Fruit fly (Drosophila melanogaster) whole organism, embryonic: ENCODE data around the gene CG33489.
A peak's percentile ranks its signal among the peaks of the same experiment; 100 is the strongest.

Experiments used
- BEAF-32 ChIP-seq: fragments of 200-800 bp; sonication (Bioruptor generic); optimal IDR thresholded peaks from 3 replicates; lab custom pipeline; 2017; ENCODE audit warnings: missing biosample characterization, missing genetic modification characterization, mild to moderate bottlenecking, moderate library complexity, missing genetic modification reagents
- Bdp1 ChIP-seq: fragments of 200-800 bp; sonication (Bioruptor generic); optimal IDR thresholded peaks from 3 replicates; lab custom pipeline; 2016; ENCODE audit warnings: missing biosample characterization, missing genetic modification characterization
- Bteb2 ChIP-seq: fragments of 200-800 bp; sonication (Bioruptor generic); optimal IDR thresholded peaks from 2 replicates; lab custom pipeline; 2016; ENCODE audit warnings: missing biosample characterization, missing genetic modification characterization
- CG11398 ChIP-seq: fragments of 200-800 bp; sonication (Bioruptor generic); optimal IDR thresholded peaks from 2 replicates; lab custom pipeline; 2016; ENCODE audit warnings: missing biosample characterization, missing genetic modification characterization
- CG12071 ChIP-seq: fragments of 200-800 bp; sonication (Bioruptor generic); optimal IDR thresholded peaks from 3 replicates; lab custom pipeline; 2018; ENCODE audit warnings: missing biosample characterization, mild to moderate bottlenecking, missing genetic modification characterization
- CG16863 ChIP-seq: fragments of 200-800 bp; sonication (Bioruptor generic); optimal IDR thresholded peaks from 3 replicates; lab custom pipeline; 2016; ENCODE audit warnings: missing biosample characterization, missing genetic modification characterization
- CG17385 ChIP-seq: fragments of 200-800 bp; sonication (Bioruptor generic); optimal IDR thresholded peaks from 3 replicates; lab custom pipeline; 2018; ENCODE audit warnings: missing biosample characterization, mild to moderate bottlenecking, missing genetic modification characterization
- CG17568 ChIP-seq: fragments of 200-800 bp; sonication (Bioruptor generic); optimal IDR thresholded peaks from 2 replicates; lab custom pipeline; 2018; ENCODE audit warnings: missing biosample characterization, mild to moderate bottlenecking, missing genetic modification characterization, moderate library complexity
- CG17912 ChIP-seq: fragments of 200-800 bp; sonication (Bioruptor generic); optimal IDR thresholded peaks from 2 replicates; lab custom pipeline; 2018; ENCODE audit warnings: missing biosample characterization, mild to moderate bottlenecking, missing genetic modification characterization
- CG18011 ChIP-seq: fragments of 200-800 bp; sonication (Bioruptor generic); optimal IDR thresholded peaks from 2 replicates; lab custom pipeline; 2017; ENCODE audit warnings: missing biosample characterization, missing genetic modification characterization, mild to moderate bottlenecking, moderate library complexity, missing genotype
- CG2678 ChIP-seq: fragments of 200-800 bp; sonication (Bioruptor generic); optimal IDR thresholded peaks from 3 replicates; lab custom pipeline; 2019; ENCODE audit warnings: missing biosample characterization, mild to moderate bottlenecking, missing genetic modification characterization, moderate library complexity
- CG2889 ChIP-seq: fragments of 200-800 bp; sonication (Bioruptor generic); IDR thresholded peaks from 3 replicates; pipeline ENCODE4 v1.3.6; 2022; ENCODE audit warnings: missing biosample characterization, missing genetic modification characterization
- CG34224 ChIP-seq: fragments of 200-800 bp; sonication (Bioruptor generic); IDR thresholded peaks from 3 replicates; pipeline ENCODE4 v1.3.6; 2022; ENCODE audit warnings: missing biosample characterization, missing genetic modification characterization; ENCODE audit not compliant: partially characterized antibody
- CG4328 ChIP-seq: fragments of 200-800 bp; sonication (Bioruptor generic); optimal IDR thresholded peaks from 3 replicates; lab custom pipeline; 2017; ENCODE audit warnings: missing biosample characterization, missing genetic modification reagents, missing genetic modification characterization
- CG5953 ChIP-seq: fragments of 200-800 bp; sonication (Bioruptor generic); IDR thresholded peaks from 2 replicates; pipeline ENCODE4 v1.3.6; 2022; ENCODE audit warnings: missing biosample characterization, missing genetic modification characterization
- CG6254 ChIP-seq: fragments of 200-800 bp; sonication (Bioruptor generic); optimal IDR thresholded peaks from 3 replicates; lab custom pipeline; 2017; ENCODE audit warnings: mild to moderate bottlenecking, missing biosample characterization, missing genetic modification reagents, missing genetic modification characterization
- CG6813 ChIP-seq: fragments of 200-800 bp; sonication (Bioruptor generic); optimal IDR thresholded peaks from 2 replicates; lab custom pipeline; 2017; ENCODE audit warnings: missing biosample characterization, missing genetic modification characterization, mild to moderate bottlenecking, moderate library complexity, missing genetic modification reagents
- CG7271 ChIP-seq: fragments of 200-800 bp; sonication (Bioruptor generic); optimal IDR thresholded peaks from 2 replicates; lab custom pipeline; 2018; ENCODE audit warnings: missing biosample characterization, mild to moderate bottlenecking, missing genetic modification characterization, moderate library complexity
- CG8944 ChIP-seq: fragments of 200-800 bp; sonication (Bioruptor generic); optimal IDR thresholded peaks from 3 replicates; lab custom pipeline; 2016; ENCODE audit warnings: missing biosample characterization, missing genetic modification characterization
- CG9215 ChIP-seq: fragments of 200-800 bp; sonication (Bioruptor generic); IDR thresholded peaks from 2 replicates; pipeline ENCODE4 v1.3.6; 2022; ENCODE audit warnings: missing biosample characterization, missing genetic modification characterization
- CG9437 ChIP-seq: fragments of 200-800 bp; sonication (Bioruptor generic); optimal IDR thresholded peaks from 2 replicates; lab custom pipeline; 2018; ENCODE audit warnings: missing biosample characterization, mild to moderate bottlenecking, missing genetic modification characterization
- CHES-1-like ChIP-seq: fragments of 200-800 bp; sonication (Bioruptor generic); optimal IDR thresholded peaks from 2 replicates; lab custom pipeline; 2016; ENCODE audit warnings: missing biosample characterization, missing genetic modification characterization
- Ets97D ChIP-seq: fragments of 200-800 bp; sonication (Bioruptor generic); optimal IDR thresholded peaks from 3 replicates; lab custom pipeline; 2016; ENCODE audit warnings: missing biosample characterization, missing genetic modification characterization
- HLHmδ ChIP-seq: fragments of 200-800 bp; sonication (Bioruptor generic); optimal IDR thresholded peaks from 2 replicates; lab custom pipeline; 2018; ENCODE audit warnings: missing biosample characterization, mild to moderate bottlenecking, missing genetic modification characterization, moderate library complexity
- HmgD ChIP-seq: fragments of 200-800 bp; sonication (Bioruptor generic); optimal IDR thresholded peaks from 3 replicates; lab custom pipeline; 2016; ENCODE audit warnings: missing biosample characterization, missing genetic modification characterization
- Hmr ChIP-seq: fragments of 200-800 bp; sonication (Bioruptor generic); optimal IDR thresholded peaks from 3 replicates; lab custom pipeline; 2017; ENCODE audit warnings: mild to moderate bottlenecking, missing biosample characterization, missing genetic modification reagents, missing genetic modification characterization
- Hr3 ChIP-seq: fragments of 200-800 bp; sonication (Bioruptor generic); optimal IDR thresholded peaks from 3 replicates; lab custom pipeline; 2016; ENCODE audit warnings: missing biosample characterization, missing genetic modification characterization
- Mrtf ChIP-seq: fragments of 200-800 bp; sonication (Bioruptor generic); IDR thresholded peaks from 3 replicates; pipeline ENCODE4 v1.3.6; 2022; ENCODE audit warnings: missing biosample characterization, missing genetic modification characterization
- NK7.1 ChIP-seq: fragments of 200-800 bp; sonication (Bioruptor generic); optimal IDR thresholded peaks from 3 replicates; lab custom pipeline; 2016; ENCODE audit warnings: missing biosample characterization, missing genetic modification characterization
- Ptx1 ChIP-seq: fragments of 200-800 bp; sonication (Bioruptor generic); IDR thresholded peaks from 2 replicates; pipeline ENCODE4 v1.3.6; 2022; ENCODE audit warnings: missing biosample characterization, missing genetic modification characterization
- Six4 ChIP-seq: fragments of 200-800 bp; sonication (Bioruptor generic); optimal IDR thresholded peaks from 2 replicates; lab custom pipeline; 2016; ENCODE audit warnings: missing biosample characterization, missing genetic modification characterization
- Sox100B ChIP-seq: fragments of 200-800 bp; sonication (Bioruptor generic); optimal IDR thresholded peaks from 3 replicates; lab custom pipeline; 2018; ENCODE audit warnings: missing biosample characterization, mild to moderate bottlenecking, missing genetic modification characterization
- Spps ChIP-seq: fragments of 200-800 bp; sonication (Bioruptor generic); optimal IDR thresholded peaks from 2 replicates; lab custom pipeline; 2018; ENCODE audit warnings: missing biosample characterization, mild to moderate bottlenecking, missing genetic modification characterization
- ap ChIP-seq: fragments of 200-800 bp; sonication (Bioruptor generic); IDR thresholded peaks from 2 replicates; pipeline ENCODE4 v1.3.6; 2022; ENCODE audit warnings: missing biosample characterization, missing genetic modification characterization
- bowl ChIP-seq: fragments of 200-800 bp; sonication (Bioruptor generic); IDR thresholded peaks from 2 replicates; pipeline ENCODE4 v1.3.6; 2022; ENCODE audit warnings: missing biosample characterization, missing genetic modification characterization
- btn ChIP-seq: fragments of 200-800 bp; sonication (Bioruptor generic); optimal IDR thresholded peaks from 2 replicates; lab custom pipeline; 2016; ENCODE audit warnings: missing biosample characterization, missing genetic modification characterization
- corto ChIP-seq: fragments of 200-800 bp; sonication (Bioruptor generic); optimal IDR thresholded peaks from 2 replicates; lab custom pipeline; 2016; ENCODE audit warnings: missing biosample characterization, mild to moderate bottlenecking, missing genetic modification characterization, moderate library complexity
- dati ChIP-seq: fragments of 200-800 bp; sonication (Bioruptor generic); IDR thresholded peaks from 2 replicates; pipeline ENCODE4 v1.3.6; 2022; ENCODE audit warnings: missing biosample characterization, missing genetic modification characterization
- fu2 ChIP-seq: fragments of 200-800 bp; sonication (Bioruptor generic); optimal IDR thresholded peaks from 2 replicates; lab custom pipeline; 2016; ENCODE audit warnings: missing biosample characterization, missing genetic modification characterization
- gcm ChIP-seq: fragments of 200-800 bp; sonication (Bioruptor generic); optimal IDR thresholded peaks from 2 replicates; lab custom pipeline; 2019; ENCODE audit warnings: missing biosample characterization, mild to moderate bottlenecking, missing genetic modification characterization, moderate library complexity
- gfzf ChIP-seq: fragments of 200-800 bp; sonication (Bioruptor generic); optimal IDR thresholded peaks from 2 replicates; lab custom pipeline; 2016; ENCODE audit warnings: missing biosample characterization, mild to moderate bottlenecking, missing genetic modification characterization, moderate library complexity
- hbn ChIP-seq: fragments of 200-800 bp; sonication (Bioruptor generic); IDR thresholded peaks from 2 replicates; pipeline ENCODE4 v1.3.6; 2022; ENCODE audit warnings: missing biosample characterization, missing genetic modification characterization; ENCODE audit not compliant: partially characterized antibody
- lbe ChIP-seq: fragments of 200-800 bp; sonication (Bioruptor generic); optimal IDR thresholded peaks from 2 replicates; lab custom pipeline; 2016; ENCODE audit warnings: missing biosample characterization, mild to moderate bottlenecking, missing genetic modification characterization
- lola ChIP-seq, 3 experiments: fragments of >200 bp in 2 of 3; fragments of 200-800 bp in 1 of 3; sonication (Bioruptor generic) in 1 of 3; optimal IDR thresholded peaks; 2 replicates each; lab custom pipeline; 2017 to 2019; ENCODE audit warnings: missing biosample characterization in 3 of 3, missing genetic modification characterization in 3 of 3, mild to moderate bottlenecking in 1 of 3, moderate library complexity in 1 of 3
- mam ChIP-seq: fragments of 200-800 bp; sonication (Bioruptor generic); optimal IDR thresholded peaks from 3 replicates; lab custom pipeline; 2016; ENCODE audit warnings: missing biosample characterization, missing genetic modification characterization
- pan ChIP-seq, 4 experiments: fragments of >200 bp in 3 of 4; fragments of 200-800 bp in 1 of 4; sonication (Bioruptor generic) in 1 of 4; optimal IDR thresholded peaks in 3 of 4; IDR thresholded peaks in 1 of 4; 2 replicates each; pipeline versions ENCODE4 v1.3.6 to Lab custom; 2017 to 2022; ENCODE audit warnings: missing biosample characterization in 2 of 4, missing genetic modification characterization in 2 of 4, mixed read lengths in 1 of 4
- rib ChIP-seq: fragments of 200-800 bp; sonication (Bioruptor generic); IDR thresholded peaks from 2 replicates; pipeline ENCODE4 v1.3.6; 2022; ENCODE audit warnings: missing biosample characterization, missing genetic modification characterization
- stwl ChIP-seq: fragments of 200-800 bp; sonication (Bioruptor generic); optimal IDR thresholded peaks from 3 replicates; lab custom pipeline; 2018; ENCODE audit warnings: missing biosample characterization, mild to moderate bottlenecking, missing genetic modification characterization, moderate library complexity
- zen2 ChIP-seq: fragments of 200-800 bp; sonication (Bioruptor generic); IDR thresholded peaks from 3 replicates; pipeline ENCODE4 v1.3.6; 2022; ENCODE audit warnings: missing biosample characterization, missing genetic modification characterization; ENCODE audit not compliant: partially characterized antibody

Gene CG33489

DNA sequence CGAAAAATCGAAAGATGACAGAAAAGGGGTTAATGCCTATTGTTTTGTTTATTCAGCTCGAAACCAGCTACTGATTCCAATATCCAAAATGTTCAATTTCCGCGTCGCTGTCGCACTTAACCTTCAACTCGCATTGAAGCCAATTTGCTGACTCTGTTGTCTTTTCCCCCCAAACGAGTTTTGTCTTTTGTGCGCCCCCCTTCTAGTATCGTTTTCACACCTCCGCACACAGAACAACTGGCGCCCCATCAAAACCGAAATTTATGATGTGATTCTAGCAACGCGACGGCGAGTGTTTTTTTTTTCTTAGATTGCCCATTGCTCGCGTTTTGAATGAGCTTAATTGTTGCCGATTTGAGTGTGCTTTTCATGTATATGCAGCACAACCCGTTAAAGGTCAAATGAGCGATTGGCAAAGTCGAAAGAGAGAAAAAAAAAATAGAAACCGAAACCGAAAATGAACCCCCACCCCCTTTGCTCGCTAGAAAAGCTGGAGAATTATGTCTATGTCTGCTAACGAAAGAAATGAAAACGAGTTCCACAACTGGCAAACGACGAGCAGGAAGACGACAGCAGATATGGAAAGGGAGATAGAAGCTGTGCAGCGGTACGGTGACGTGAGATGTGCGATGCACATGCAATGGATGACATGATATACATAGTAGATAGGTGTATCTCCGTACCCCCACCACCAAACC is 26.3 kb downstream of the CG33489 start (continued):
- no peak for TF ChIP-seq btn (GFP tag; lab: Kevin White, UChicago)
- no peak for TF ChIP-seq Mrtf
- no peak for TF ChIP-seq CG9215 (GFP tag; lab: Robert Waterston, UW)
- no peak for TF ChIP-seq dati
- no peak for TF ChIP-seq CG7271
- TF ChIP-seq CG18011: no peak
- TF ChIP-seq Hr3: no peak
- TF ChIP-seq CG16863 (GFP tag; lab: Kevin White, UChicago): no peak
- TF ChIP-seq Hmr (GFP tag; lab: Kevin White, UChicago): peak; percentile 46
- TF ChIP-seq gcm: no peak
- TF ChIP-seq Spps (tag; lab: Kevin White, UChicago): no peak
- no peak for TF ChIP-seq CG17568
- TF ChIP-seq stwl (tag; lab: Kevin White, UChicago): no peak
- TF ChIP-seq CG9437 (GFP tag; lab: Kevin White, UChicago): no peak
- TF ChIP-seq CG2678 (tag; lab: Kevin White, UChicago): no peak
- TF ChIP-seq CG4328 (GFP tag; lab: Kevin White, UChicago): no peak
- no peak for TF ChIP-seq Sox100B (GFP tag; lab: Kevin White, UChicago)
- no peak for TF ChIP-seq fu2 (GFP tag; lab: Kevin White, UChicago)
- TF ChIP-seq CG5953 (GFP tag; lab: Robert Waterston, UW): no peak
- no peak for TF ChIP-seq CG6813 (GFP tag; lab: Kevin White, UChicago)
- no peak for TF ChIP-seq bowl
- no peak for TF ChIP-seq Bdp1
- no peak for TF ChIP-seq gfzf (GFP tag; lab: Kevin White, UChicago)
- TF ChIP-seq CG17912: no peak
- no peak for TF ChIP-seq mam
- no peak for TF ChIP-seq CG11398 (GFP tag; lab: Kevin White, UChicago)
- TF ChIP-seq CHES-1-like (GFP tag; lab: Kevin White, UChicago): no peak
- no peak for TF ChIP-seq hbn (GFP tag; lab: Robert Waterston, UW)
- TF ChIP-seq zen2 (GFP tag; lab: Robert Waterston, UW): no peak
- TF ChIP-seq Bteb2 (GFP tag; lab: Kevin White, UChicago): no peak
- TF ChIP-seq HLHmδ (GFP tag; lab: Kevin White, UChicago): no peak
- TF ChIP-seq rib (GFP tag; lab: Robert Waterston, UW): peak; percentile 37; the same call in 1 of the 2 replicates
- no peak for TF ChIP-seq Ets97D (GFP tag; lab: Kevin White, UChicago)
- TF ChIP-seq BEAF-32 (GFP tag; lab: Kevin White, UChicago): no peak
- TF ChIP-seq ap (GFP tag; lab: Robert Waterston, UW): no peak
- TF ChIP-seq corto (GFP tag; lab: Kevin White, UChicago): no peak
- no peak for TF ChIP-seq HmgD (GFP tag; lab: Kevin White, UChicago)
- TF ChIP-seq NK7.1 (GFP tag; lab: Kevin White, UChicago): no peak
- no peak for TF ChIP-seq lbe (GFP tag; lab: Kevin White, UChicago)
- TF ChIP-seq Six4 (GFP tag; lab: Kevin White, UChicago): no peak
- TF ChIP-seq CG12071 (GFP tag; lab: Kevin White, UChicago): no peak
- TF ChIP-seq pan (optimal IDR thresholded peaks at IDR 0.05; lab: Kevin White, UChicago): no peak
- TF ChIP-seq pan (GFP tag; optimal IDR thresholded peaks at IDR 0.05 in 1 of 2, IDR thresholded peaks at IDR 0.05 in 1 of 2): no peak
- TF ChIP-seq CG34224 (GFP tag; lab: Robert Waterston, UW): no peak
- TF ChIP-seq Ptx1 (GFP tag; lab: Robert Waterston, UW): peak; percentile 18; the same call in 1 of the 2 replicates
- TF ChIP-seq CG6254 (GFP tag; lab: Kevin White, UChicago): no peak
- TF ChIP-seq CG17385: no peak
- no peak for TF ChIP-seq CG2889
- no peak for TF ChIP-seq lola (GFP tag; optimal IDR thresholded peaks at IDR 0.05; lab: Kevin White, UChicago)
- no peak for TF ChIP-seq CG8944 (GFP tag; lab: Kevin White, UChicago)
